Fruit fly (Drosophila melanogaster) whole organism, pupa: Measurements from ENCODE around the gene CG13012.

Source experiments
- CG10348 ChIP-seq: fragments of 200-800 bp; sonication (Bioruptor generic); IDR thresholded peaks from 2 replicates; pipeline ENCODE4 v1.3.6; 2022; ENCODE audit warnings: missing biosample characterization, missing genetic modification characterization
- CG12605 ChIP-seq: fragments of 200-800 bp; sonication (Bioruptor generic); IDR thresholded peaks from 2 replicates; pipeline ENCODE4 v1.3.6; 2022; ENCODE audit warnings: missing biosample characterization, missing genetic modification characterization
- CG13204 ChIP-seq: fragments of 200-800 bp; sonication (Bioruptor generic); optimal IDR thresholded peaks from 2 replicates; lab custom pipeline; 2018; ENCODE audit warnings: missing biosample characterization, mild to moderate bottlenecking, missing genetic modification characterization, moderate library complexity
- CG14655 ChIP-seq: fragments of 200-800 bp; sonication (Bioruptor generic); optimal IDR thresholded peaks from 3 replicates; lab custom pipeline; 2017; ENCODE audit warnings: mild to moderate bottlenecking, missing biosample characterization, missing genetic modification reagents, missing genetic modification characterization
- CG15710 ChIP-seq: fragments of 200-800 bp; sonication (Bioruptor generic); optimal IDR thresholded peaks from 2 replicates; lab custom pipeline; 2018; ENCODE audit warnings: missing biosample characterization, mild to moderate bottlenecking, missing genetic modification characterization, moderate library complexity
- CG17806 ChIP-seq: fragments of 200-800 bp; sonication (Bioruptor generic); optimal IDR thresholded peaks from 2 replicates; lab custom pipeline; 2018; ENCODE audit warnings: missing biosample characterization, mild to moderate bottlenecking, missing genetic modification characterization, moderate library complexity
- CG32121 ChIP-seq: fragments of 200-800 bp; sonication (Bioruptor generic); IDR thresholded peaks from 2 replicates; pipeline ENCODE4 v1.3.6; 2022; ENCODE audit warnings: missing biosample characterization, missing genetic modification characterization
- CG34367 ChIP-seq: fragments of 200-800 bp; sonication (Bioruptor generic); optimal IDR thresholded peaks from 2 replicates; lab custom pipeline; 2018; ENCODE audit warnings: missing biosample characterization, mild to moderate bottlenecking, missing genetic modification characterization
- CG4496 ChIP-seq: fragments of 200-800 bp; sonication (Bioruptor generic); IDR thresholded peaks from 3 replicates; pipeline ENCODE4 v1.3.6; 2022; ENCODE audit warnings: missing biosample characterization, missing genetic modification characterization
- CG8159 ChIP-seq: fragments of 200-800 bp; sonication (Bioruptor generic); optimal IDR thresholded peaks from 3 replicates; lab custom pipeline; 2018; ENCODE audit warnings: missing biosample characterization, mild to moderate bottlenecking, missing genetic modification characterization, moderate library complexity
- CG8301 ChIP-seq: fragments of 200-800 bp; sonication (Bioruptor generic); optimal IDR thresholded peaks from 2 replicates; lab custom pipeline; 2018; ENCODE audit warnings: missing biosample characterization, mild to moderate bottlenecking, missing genetic modification characterization
- CG9948 ChIP-seq: fragments of 200-800 bp; sonication (Bioruptor generic); optimal IDR thresholded peaks from 2 replicates; lab custom pipeline; 2018; ENCODE audit warnings: missing biosample characterization, mild to moderate bottlenecking, missing genetic modification characterization, moderate library complexity
- D1 ChIP-seq: fragments of 200-800 bp; sonication (Bioruptor generic); optimal IDR thresholded peaks from 2 replicates; lab custom pipeline; 2018; ENCODE audit warnings: missing biosample characterization, mild to moderate bottlenecking, missing genetic modification characterization, moderate library complexity
- EcR ChIP-seq: fragments of 200-800 bp; sonication (Bioruptor generic); optimal IDR thresholded peaks from 3 replicates; lab custom pipeline; 2019; ENCODE audit warnings: missing biosample characterization, missing genetic modification characterization, mild to moderate bottlenecking, moderate library complexity, missing genetic modification reagents
- Ets98B ChIP-seq: fragments of 200-800 bp; sonication (Bioruptor generic); IDR thresholded peaks from 2 replicates; pipeline ENCODE4 v1.3.6; 2022; ENCODE audit warnings: missing biosample characterization, missing genetic modification characterization
- Pif1A ChIP-seq: fragments of 200-800 bp; sonication (Bioruptor generic); optimal IDR thresholded peaks from 3 replicates; lab custom pipeline; 2016; ENCODE audit warnings: missing biosample characterization, missing genetic modification characterization
- Pif1B ChIP-seq: fragments of 200-800 bp; sonication (Bioruptor generic); optimal IDR thresholded peaks from 3 replicates; lab custom pipeline; 2016; ENCODE audit warnings: missing biosample characterization, missing genetic modification characterization
- Snoo ChIP-seq: fragments of 200-800 bp; sonication (Bioruptor generic); optimal IDR thresholded peaks from 3 replicates; lab custom pipeline; 2017; ENCODE audit warnings: missing biosample characterization, mild to moderate bottlenecking, missing genetic modification characterization, inconsistent platforms
- fd96Ca ChIP-seq: fragments of 200-800 bp; sonication (Bioruptor generic); IDR thresholded peaks from 3 replicates; pipeline ENCODE4 v1.3.6; 2022; ENCODE audit warnings: missing biosample characterization, missing genetic modification characterization
- gl ChIP-seq: fragments of 200-800 bp; sonication (Bioruptor generic); optimal IDR thresholded peaks from 2 replicates; lab custom pipeline; 2018; ENCODE audit warnings: missing biosample characterization, mild to moderate bottlenecking, missing genetic modification characterization
- rn ChIP-seq: fragments of 200-800 bp; sonication (Bioruptor generic); IDR thresholded peaks from 2 replicates; pipeline ENCODE4 v1.3.6; 2022; ENCODE audit warnings: missing biosample characterization, missing genetic modification characterization

The CG13012 gene

DNA sequence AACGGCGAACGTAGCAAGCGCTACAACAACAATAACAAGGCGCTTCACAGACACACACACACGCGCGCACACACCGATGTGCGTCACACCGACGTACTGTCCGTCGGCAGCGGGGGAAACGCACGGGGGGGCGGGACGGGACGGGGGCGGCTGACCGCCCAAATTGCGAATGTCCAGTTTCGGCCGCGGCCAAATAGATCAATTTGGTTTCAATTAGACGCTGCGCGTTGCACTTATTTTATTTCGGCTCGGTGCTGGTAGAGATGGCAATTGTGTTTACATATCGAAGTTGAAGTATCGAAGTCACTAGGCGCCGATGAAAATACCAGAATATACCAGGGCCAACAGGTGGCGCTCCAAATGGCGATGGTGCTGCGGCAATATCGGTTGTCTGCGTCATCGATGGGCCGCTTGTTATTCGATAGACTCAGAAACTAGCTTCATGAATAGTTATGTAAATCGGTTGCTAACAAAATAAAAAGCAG lies 39.4 kb downstream of the CG13012 start, which contains the start of gene Rok:
Rok (minus strand) TSS at position 309 of the 485 bp plus-strand sequence.
- TF ChIP-seq CG14655 (GFP tag; lab: Kevin White, UChicago) (no peak), Pif1A (no peak), CG15710 (tag; lab: Kevin White, UChicago) (no peak), EcR (GFP tag; lab: Kevin White, UChicago) (peak; percentile 22), CG13204 (GFP tag; lab: Kevin White, UChicago) (peak; percentile 41)

DNA sequence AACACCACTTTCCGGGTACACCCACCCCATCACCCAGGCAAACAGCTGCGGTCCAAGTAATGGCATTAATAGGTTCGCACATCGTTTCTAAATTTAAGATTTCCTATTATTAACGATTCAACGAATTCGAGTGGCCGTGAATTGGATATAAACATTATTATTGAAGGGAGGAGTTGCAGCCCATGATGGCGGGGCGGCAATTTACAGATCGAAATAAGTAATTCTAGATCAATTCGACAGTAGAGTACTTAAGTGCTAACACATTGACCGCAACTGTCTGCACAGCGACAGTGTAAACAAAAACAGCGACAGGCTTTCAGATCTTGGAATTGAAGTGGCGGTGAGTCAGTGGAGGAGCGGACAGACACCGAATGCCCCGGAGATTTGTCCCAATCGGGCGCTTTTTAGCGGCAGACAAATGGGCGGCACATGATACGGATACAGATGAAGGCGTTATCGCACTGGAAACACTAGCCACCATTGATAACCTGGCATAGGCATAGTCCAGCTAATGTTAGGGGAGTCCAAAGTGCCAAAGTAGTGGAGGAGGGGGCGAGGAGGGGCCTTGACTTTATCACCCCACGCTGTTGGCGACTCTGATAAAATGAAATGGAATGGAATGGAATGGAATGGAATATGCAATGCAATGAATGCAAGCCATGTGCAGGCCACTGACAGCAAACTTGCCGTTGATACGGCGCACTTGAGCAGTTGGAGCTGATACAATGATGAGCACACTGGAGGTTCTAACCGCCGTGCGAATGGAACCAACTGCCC lies 43.2 kb downstream of the CG13012 start:
- TF ChIP-seq D1 (tag; lab: Kevin White, UChicago) (no peak), gl (peak; percentile 63), fd96Ca (GFP tag; lab: Robert Waterston, UW) (peak; percentile 66; the same call in 2 of the 3 replicates), CG17806 (tag; lab: Kevin White, UChicago) (no peak), CG12605 (GFP tag; lab: Robert Waterston, UW) (peak; percentile 34; the same call in 1 of the 2 replicates), CG34367 (tag; lab: Kevin White, UChicago) (no peak), Pif1A (no peak), Pif1B (no peak), CG10348 (no peak), CG9948 (tag; lab: Kevin White, UChicago) (no peak), CG13204 (GFP tag; lab: Kevin White, UChicago) (peak; percentile 41), CG8159 (tag; lab: Kevin White, UChicago) (peak; percentile 21), CG32121 (GFP tag; lab: Robert Waterston, UW) (peak; percentile 65), rn (GFP tag; lab: Robert Waterston, UW) (peak; percentile 2; the same call in 1 of the 2 replicates), Ets98B (peak; percentile 30; the same call in 1 of the 2 replicates), CG8301 (tag; lab: Kevin White, UChicago) (peak; percentile 10), CG4496 (GFP tag; lab: Robert Waterston, UW) (peak; percentile 65; the same call in 2 of the 3 replicates), EcR (GFP tag; lab: Kevin White, UChicago) (peak; percentile 32), Snoo (tag; lab: Kevin White, UChicago) (no peak), CG14655 (GFP tag; lab: Kevin White, UChicago) (peak; percentile 71), CG15710 (tag; lab: Kevin White, UChicago) (peak; percentile 8)
- TF ChIP-seq, all 21 proteins: peak for 13

dm6 chrX:16632135-16632534 lies 44.4 kb downstream of the CG13012 start, which contains the start of gene CG9777:
Gene CG9777, minus strand, starts transcription at chrX:16632235.
- no peak for TF ChIP-seq CG13204 (GFP tag; lab: Kevin White, UChicago)
- TF ChIP-seq D1 (tag; lab: Kevin White, UChicago): no peak
- no peak for TF ChIP-seq CG34367 (tag; lab: Kevin White, UChicago)
- TF ChIP-seq CG17806 (tag; lab: Kevin White, UChicago): no peak
- no peak for TF ChIP-seq CG4496 (GFP tag; lab: Robert Waterston, UW)
- TF ChIP-seq CG12605 (GFP tag; lab: Robert Waterston, UW): no peak

- no peak for TF ChIP-seq CG4496 (GFP tag; lab: Robert Waterston, UW)
- no peak for TF ChIP-seq CG12605 (GFP tag; lab: Robert Waterston, UW)
- TF ChIP-seq CG8159 (tag; lab: Kevin White, UChicago): no peak
- TF ChIP-seq CG10348: no peak
- no peak for TF ChIP-seq CG15710 (tag; lab: Kevin White, UChicago)
- TF ChIP-seq CG34367 (tag; lab: Kevin White, UChicago): no peak
- TF ChIP-seq rn (GFP tag; lab: Robert Waterston, UW): no peak
- TF ChIP-seq Pif1B: no peak
- TF ChIP-seq fd96Ca (GFP tag; lab: Robert Waterston, UW): no peak
- TF ChIP-seq, all 21 proteins: peak for 0
These were observed 52.0 kb downstream of the CG13012 start for dm6 chrX:16624519-16624918.

DNA sequence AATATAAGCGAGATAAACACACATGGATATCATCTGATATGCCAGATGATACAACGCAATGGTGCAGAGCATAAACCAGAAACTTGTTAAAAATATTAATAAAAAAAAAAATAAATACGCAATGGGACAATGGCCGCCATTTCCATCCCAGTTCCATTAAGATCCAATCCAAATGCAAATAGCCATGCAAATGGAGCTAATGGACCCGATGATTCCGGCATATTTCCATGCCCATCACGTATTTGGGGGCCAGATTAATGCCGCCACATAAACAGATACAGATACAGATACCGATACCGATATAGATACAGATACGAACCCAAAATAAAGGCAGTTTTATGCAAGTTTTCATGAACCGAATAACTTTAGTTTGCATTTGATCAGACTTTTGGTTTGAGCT lies 53.0 kb downstream of the CG13012 start:
- TF ChIP-seq CG12605 (GFP tag; lab: Robert Waterston, UW): no peak
- TF ChIP-seq Pif1B: no peak
- no peak for TF ChIP-seq CG13204 (GFP tag; lab: Kevin White, UChicago)
- TF ChIP-seq CG17806 (tag; lab: Kevin White, UChicago): no peak
- no peak for TF ChIP-seq CG4496 (GFP tag; lab: Robert Waterston, UW)
- TF ChIP-seq CG10348: no peak
- TF ChIP-seq CG8159 (tag; lab: Kevin White, UChicago): no peak
- no peak for TF ChIP-seq CG34367 (tag; lab: Kevin White, UChicago)
- no peak for TF ChIP-seq CG32121 (GFP tag; lab: Robert Waterston, UW)
- no peak for TF ChIP-seq rn (GFP tag; lab: Robert Waterston, UW)
- TF ChIP-seq CG9948 (tag; lab: Kevin White, UChicago): no peak
- no peak for TF ChIP-seq CG14655 (GFP tag; lab: Kevin White, UChicago)
- TF ChIP-seq fd96Ca (GFP tag; lab: Robert Waterston, UW): no peak
- TF ChIP-seq EcR (GFP tag; lab: Kevin White, UChicago): no peak
- TF ChIP-seq CG15710 (tag; lab: Kevin White, UChicago): no peak
- TF ChIP-seq D1 (tag; lab: Kevin White, UChicago): no peak
- TF ChIP-seq Ets98B: no peak
- no peak for TF ChIP-seq Snoo (tag; lab: Kevin White, UChicago)
- no peak for TF ChIP-seq Pif1A
- TF ChIP-seq gl: no peak
